Worm (Caenorhabditis elegans): ENCODE data around the gene mlc-6.

DNA sequence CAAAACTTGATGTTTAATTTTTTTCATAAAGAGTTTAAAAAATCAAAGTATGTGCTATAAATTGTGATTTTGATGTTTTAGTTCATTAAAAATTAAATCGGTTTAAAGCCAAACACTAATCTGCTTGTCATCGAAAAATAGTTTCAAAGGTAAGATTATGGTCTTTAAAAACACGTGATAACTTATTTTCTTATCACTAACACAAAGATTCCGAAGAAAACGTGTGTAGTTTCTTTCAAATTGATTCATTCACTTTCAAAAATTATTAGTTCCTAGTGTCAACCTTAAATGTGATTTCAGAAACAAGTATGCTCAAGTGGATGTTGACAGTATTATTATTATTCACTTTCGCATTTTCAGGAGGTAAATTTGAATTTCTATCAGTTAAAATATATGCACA, 9.6 kb upstream of the mlc-6 start, which contains the start of gene E02H4.7:
- no peak for TF ChIP-seq ama-1 (optimal IDR thresholded peaks at IDR 0.05)
- no peak for TF ChIP-seq ceh-19 (GFP tag; optimal IDR thresholded peaks at IDR 0.05)
- no peak for TF ChIP-seq rnt-1 (tag; optimal IDR thresholded peaks at IDR 0.05)
- TF ChIP-seq Y22D7AL.16 (tag; optimal IDR thresholded peaks at IDR 0.05): no peak
- TF ChIP-seq pha-4 (tag; optimal IDR thresholded peaks at IDR 0.05): no peak
- TF ChIP-seq ceh-18 (tag; optimal IDR thresholded peaks at IDR 0.05): no peak
- no peak for TF ChIP-seq syd-9 (tag; optimal IDR thresholded peaks at IDR 0.05)
- TF ChIP-seq elt-4 (tag; optimal IDR thresholded peaks at IDR 0.05): no peak
- TF ChIP-seq elt-2 (tag; optimal IDR thresholded peaks at IDR 0.05): no peak

Measured in whole organism, late embryonic.